Worm (Caenorhabditis elegans) whole organism, L1 larva: ENCODE measurements around the gene npr-5.

ENCODE experiments used
- F16B12.6 ChIP-seq: fragments of 150-350 bp; optimal IDR thresholded peaks from 2 replicates; lab custom pipeline; 2014; ENCODE audit warnings: missing biosample characterization, missing genetic modification characterization
- ceh-82 ChIP-seq, 3 experiments: fragments of 150-350 bp in 1 of 3; sonication (generic microtip) in 2 of 3; optimal IDR thresholded peaks; 2 replicates each; lab custom pipeline; 2014 to 2017; ENCODE audit warnings: missing biosample characterization in 3 of 3, missing genetic modification characterization in 3 of 3
- ces-1 ChIP-seq: fragments of 150-350 bp; optimal IDR thresholded peaks from 2 replicates; lab custom pipeline; 2014; ENCODE audit warnings: missing biosample characterization, missing genetic modification reagents, missing genetic modification characterization
- fkh-8 ChIP-seq: sonication (generic microtip); optimal IDR thresholded peaks from 2 replicates; lab custom pipeline; 2016; ENCODE audit warnings: mild to moderate bottlenecking, missing genetic modification characterization, missing compliant biosample characterization
- lin-14 ChIP-seq: fragments of 200-800 bp; sonication (Bioruptor generic); optimal IDR thresholded peaks from 2 replicates; lab custom pipeline; 2018; ENCODE audit warnings: mild to moderate bottlenecking, missing genetic modification characterization, moderate library complexity, missing compliant biosample characterization
- lin-35 ChIP-seq, 2 experiments: fragments of 150-350 bp; optimal IDR thresholded peaks; 2 replicates each; lab custom pipeline; 2014; ENCODE audit warnings: missing biosample characterization in 2 of 2, missing genetic modification characterization in 2 of 2, missing genetic modification reagents in 2 of 2
- nhr-20 ChIP-seq: sonication (generic microtip); optimal IDR thresholded peaks from 2 replicates; lab custom pipeline; 2016; ENCODE audit warnings: mild to moderate bottlenecking, missing genetic modification characterization, missing compliant biosample characterization
- nhr-237 ChIP-seq: fragments of 150-350 bp; optimal IDR thresholded peaks from 2 replicates; lab custom pipeline; 2014; ENCODE audit warnings: missing biosample characterization, missing genetic modification characterization
- nhr-28 ChIP-seq: fragments of 150-350 bp; optimal IDR thresholded peaks from 2 replicates; lab custom pipeline; 2014; ENCODE audit warnings: missing biosample characterization, missing genetic modification characterization
- snpc-4 ChIP-seq: fragments of 150-350 bp; optimal IDR thresholded peaks from 2 replicates; lab custom pipeline; 2014; ENCODE audit warnings: missing biosample characterization, missing genetic modification characterization
- ztf-11 ChIP-seq, 2 experiments: sonication (generic microtip); optimal IDR thresholded peaks; 2 replicates each; lab custom pipeline; 2016 to 2017; ENCODE audit warnings: missing genetic modification characterization in 2 of 2, missing biosample characterization in 1 of 2, missing compliant biosample characterization in 1 of 2

DNA sequence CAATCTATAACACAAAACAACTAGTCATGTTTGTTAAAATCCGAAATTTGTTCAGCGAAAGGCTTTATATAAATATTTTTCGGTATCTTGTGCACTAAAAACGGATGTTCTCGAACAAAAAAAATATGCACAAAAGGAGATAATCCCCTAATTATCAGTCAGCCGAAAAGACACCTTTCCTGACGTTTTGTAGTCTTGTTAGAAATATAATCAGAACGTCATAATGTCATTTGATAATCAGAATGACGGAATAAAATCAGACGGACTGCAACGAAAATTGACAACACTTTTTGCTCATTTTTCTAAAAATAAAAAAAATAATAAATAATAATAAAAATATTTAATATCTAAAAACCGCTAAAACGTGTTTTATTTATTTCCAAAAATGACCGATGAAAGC is 2.4 kb upstream of the npr-5 start:
- TF ChIP-seq snpc-4 = no peak
- no peak for TF ChIP-seq ces-1 (GFP tag; lab: Kevin White, UChicago)
- no peak for TF ChIP-seq ceh-82 (tag; optimal IDR thresholded peaks at IDR 0.05; lab: Kevin White, UChicago)
- peak; percentile 61 for TF ChIP-seq fkh-8 (tag; lab: Kevin White, UChicago)
- no peak for TF ChIP-seq lin-35 (GFP tag; optimal IDR thresholded peaks at IDR 0.05; lab: Kevin White, UChicago)
- TF ChIP-seq lin-14 = no peak
- TF ChIP-seq F16B12.6 (tag; lab: Kevin White, UChicago) = no peak
- no peak for TF ChIP-seq nhr-28 (tag; lab: Kevin White, UChicago)
- TF ChIP-seq nhr-20 (tag; lab: Kevin White, UChicago) = no peak
- no peak for TF ChIP-seq nhr-237 (tag; lab: Kevin White, UChicago)
- TF ChIP-seq ztf-11 (tag; optimal IDR thresholded peaks at IDR 0.05; lab: Kevin White, UChicago) = no peak
